Fruit fly (Drosophila melanogaster) whole organism, embryonic: ENCODE results near the gene side-III.

Experiments
- Blimp-1 ChIP-seq: fragments of 200-800 bp; sonication (Bioruptor generic); optimal IDR thresholded peaks from 3 replicates; lab custom pipeline; 2018; ENCODE audit warnings: missing biosample characterization, missing genetic modification characterization, mild to moderate bottlenecking, moderate library complexity, missing genetic modification reagents
- CG10565 ChIP-seq: fragments of 200-800 bp; sonication (Bioruptor generic); optimal IDR thresholded peaks from 3 replicates; lab custom pipeline; 2016; ENCODE audit warnings: missing biosample characterization, mild to moderate bottlenecking, missing genetic modification characterization
- CG12744 ChIP-seq: fragments of 200-800 bp; sonication (Bioruptor generic); optimal IDR thresholded peaks from 2 replicates; lab custom pipeline; 2016; ENCODE audit warnings: missing biosample characterization, missing genetic modification characterization
- CG17186 ChIP-seq: fragments of 200-800 bp; sonication (Bioruptor generic); optimal IDR thresholded peaks from 3 replicates; lab custom pipeline; 2017; ENCODE audit warnings: missing biosample characterization, missing genetic modification reagents, missing genetic modification characterization
- CG2199 ChIP-seq: fragments of 200-800 bp; sonication (Bioruptor generic); IDR thresholded peaks from 3 replicates; pipeline ENCODE4 v1.3.6; 2022; ENCODE audit warnings: missing biosample characterization, missing genetic modification characterization
- CG3065 ChIP-seq: fragments of 200-800 bp; sonication (Bioruptor generic); optimal IDR thresholded peaks from 2 replicates; lab custom pipeline; 2016; ENCODE audit warnings: missing biosample characterization, missing genetic modification characterization
- CG34376 ChIP-seq: fragments of 200-800 bp; sonication (Bioruptor generic); optimal IDR thresholded peaks from 2 replicates; lab custom pipeline; 2018; ENCODE audit warnings: missing biosample characterization, mild to moderate bottlenecking, missing genetic modification characterization
- CG43689 ChIP-seq: fragments of 200-800 bp; sonication (Bioruptor generic); IDR thresholded peaks from 2 replicates; pipeline ENCODE4 v1.3.6; 2022; ENCODE audit warnings: missing biosample characterization, missing genetic modification characterization
- CG6813 ChIP-seq: fragments of 200-800 bp; sonication (Bioruptor generic); optimal IDR thresholded peaks from 2 replicates; lab custom pipeline; 2017; ENCODE audit warnings: missing biosample characterization, missing genetic modification characterization, mild to moderate bottlenecking, moderate library complexity, missing genetic modification reagents
- CG9609 ChIP-seq: fragments of 200-800 bp; sonication (Bioruptor generic); optimal IDR thresholded peaks from 3 replicates; lab custom pipeline; 2016; ENCODE audit warnings: missing biosample characterization, missing genetic modification characterization
- CkIIα-i1 ChIP-seq: fragments of 200-800 bp; sonication (Bioruptor generic); IDR thresholded peaks from 2 replicates; pipeline ENCODE4 v1.3.6; 2022; ENCODE audit warnings: missing biosample characterization, missing genetic modification characterization
- Dip2 ChIP-seq: fragments of 200-800 bp; sonication (Bioruptor generic); IDR thresholded peaks from 2 replicates; pipeline ENCODE4 v1.3.6; 2022; ENCODE audit warnings: missing biosample characterization, missing genetic modification characterization
- H2.0 ChIP-seq: fragments of 200-800 bp; sonication (Bioruptor generic); IDR thresholded peaks from 2 replicates; pipeline ENCODE4 v1.3.6; 2022; ENCODE audit warnings: missing biosample characterization, missing genetic modification characterization
- Med ChIP-seq: fragments of 200-800 bp; sonication (Bioruptor generic); peaks from one replicate; lab custom pipeline; 2016; ENCODE audit warnings: missing biosample characterization, missing genetic modification characterization, mild to moderate bottlenecking, inconsistent platforms, moderate library complexity
- Pdp1 ChIP-seq, 2 experiments: fragments of 200-800 bp; sonication (Bioruptor generic); optimal IDR thresholded peaks; 3 replicates each; lab custom pipeline; 2016; ENCODE audit warnings: missing biosample characterization in 2 of 2, missing genetic modification characterization in 2 of 2, mild to moderate bottlenecking in 1 of 2, moderate library complexity in 1 of 2
- Scr ChIP-seq: fragments of 200-800 bp; sonication (Bioruptor generic); IDR thresholded peaks from 2 replicates; pipeline ENCODE4 v1.3.6; 2022; ENCODE audit warnings: missing biosample characterization, missing genetic modification characterization; ENCODE audit not compliant: partially characterized antibody
- Xrp1 ChIP-seq: fragments of 200-800 bp; sonication (Bioruptor generic); IDR thresholded peaks from 2 replicates; pipeline ENCODE4 v1.3.6; 2022; ENCODE audit warnings: missing biosample characterization, missing genetic modification characterization
- aop ChIP-seq: fragments of 200-800 bp; sonication (Bioruptor generic); IDR thresholded peaks from 2 replicates; pipeline ENCODE4 v1.3.6; 2022; ENCODE audit warnings: missing biosample characterization, missing genetic modification characterization
- chinmo ChIP-seq: fragments of 200-800 bp; sonication (Bioruptor generic); IDR thresholded peaks from 4 replicates; pipeline ENCODE4 v1.3.6; 2022; ENCODE audit warnings: missing biosample characterization, missing genetic modification characterization; ENCODE audit not compliant: partially characterized antibody
- chn ChIP-seq: fragments of 200-800 bp; sonication (Bioruptor generic); optimal IDR thresholded peaks from 2 replicates; lab custom pipeline; 2016; ENCODE audit warnings: missing biosample characterization, missing genetic modification characterization
- ci ChIP-seq: fragments of 200-800 bp; sonication (Bioruptor generic); IDR thresholded peaks from 3 replicates; pipeline ENCODE4 v1.3.6; 2022; ENCODE audit warnings: missing biosample characterization, missing genetic modification characterization
- crc ChIP-seq: fragments of 200-800 bp; sonication (Bioruptor generic); optimal IDR thresholded peaks from 2 replicates; lab custom pipeline; 2016; ENCODE audit warnings: missing biosample characterization, missing genetic modification characterization
- croc ChIP-seq: fragments of 200-800 bp; sonication (Bioruptor generic); conservative IDR thresholded peaks from 3 replicates; pipeline ENCODE4 v1.3.6; 2022; ENCODE audit warnings: missing biosample characterization, missing genetic modification characterization
- cwo ChIP-seq: fragments of 200-800 bp; sonication (Bioruptor generic); optimal IDR thresholded peaks from 3 replicates; lab custom pipeline; 2017; ENCODE audit warnings: missing biosample characterization, missing genetic modification characterization, mild to moderate bottlenecking, moderate library complexity, missing genetic modification reagents
- ems ChIP-seq: fragments of 200-800 bp; sonication (Bioruptor generic); optimal IDR thresholded peaks from 3 replicates; lab custom pipeline; 2016; ENCODE audit warnings: missing biosample characterization, missing genetic modification characterization
- exex ChIP-seq: fragments of 200-800 bp; sonication (Bioruptor generic); optimal IDR thresholded peaks from 4 replicates; lab custom pipeline; 2018; ENCODE audit warnings: missing biosample characterization, mild to moderate bottlenecking, missing genetic modification characterization, moderate library complexity
- fd3F ChIP-seq: fragments of 200-800 bp; sonication (Bioruptor generic); optimal IDR thresholded peaks from 2 replicates; lab custom pipeline; 2018; ENCODE audit warnings: missing biosample characterization, mild to moderate bottlenecking, missing genetic modification characterization, moderate library complexity
- fd96Cb ChIP-seq: fragments of 200-800 bp; sonication (Bioruptor generic); optimal IDR thresholded peaks from 2 replicates; lab custom pipeline; 2018; ENCODE audit warnings: missing biosample characterization, mild to moderate bottlenecking, missing genetic modification characterization, moderate library complexity
- grn ChIP-seq: fragments of 200-800 bp; sonication (Bioruptor generic); optimal IDR thresholded peaks from 3 replicates; lab custom pipeline; 2017; ENCODE audit warnings: missing biosample characterization, missing genetic modification characterization
- her ChIP-seq: fragments of 200-800 bp; sonication (Bioruptor generic); optimal IDR thresholded peaks from 2 replicates; lab custom pipeline; 2016; ENCODE audit warnings: missing biosample characterization, missing genetic modification characterization
- insv ChIP-seq, 2 experiments: fragments of 200-800 bp; sonication (Bioruptor generic); optimal IDR thresholded peaks; 3 replicates each; lab custom pipeline; 2016 to 2018; ENCODE audit warnings: missing biosample characterization in 2 of 2, missing genetic modification characterization in 2 of 2
- mirr ChIP-seq: fragments of 200-800 bp; sonication (Bioruptor generic); optimal IDR thresholded peaks from 3 replicates; lab custom pipeline; 2018; ENCODE audit warnings: missing biosample characterization, mild to moderate bottlenecking, missing genetic modification characterization
- odd ChIP-seq: fragments of 200-800 bp; sonication (Bioruptor generic); optimal IDR thresholded peaks from 2 replicates; lab custom pipeline; 2017; ENCODE audit warnings: missing biosample characterization, mild to moderate bottlenecking, missing genetic modification characterization
- pnt ChIP-seq: fragments of 200-800 bp; sonication (Bioruptor generic); optimal IDR thresholded peaks from 3 replicates; lab custom pipeline; 2016; ENCODE audit warnings: missing biosample characterization, missing genetic modification characterization
- ro ChIP-seq: fragments of 200-800 bp; sonication (Bioruptor generic); IDR thresholded peaks from 2 replicates; pipeline ENCODE4 v1.3.6; 2022; ENCODE audit warnings: missing biosample characterization, missing genetic modification characterization
- sug ChIP-seq: fragments of 200-800 bp; optimal IDR thresholded peaks from 2 replicates; lab custom pipeline; 2019; ENCODE audit warnings: missing biosample characterization, mild to moderate bottlenecking, missing genetic modification characterization, moderate library complexity
- unpg ChIP-seq: fragments of 200-800 bp; sonication (Bioruptor generic); optimal IDR thresholded peaks from 3 replicates; lab custom pipeline; 2018; ENCODE audit warnings: missing biosample characterization, mild to moderate bottlenecking, missing genetic modification characterization, moderate library complexity

side-III gene

DNA sequence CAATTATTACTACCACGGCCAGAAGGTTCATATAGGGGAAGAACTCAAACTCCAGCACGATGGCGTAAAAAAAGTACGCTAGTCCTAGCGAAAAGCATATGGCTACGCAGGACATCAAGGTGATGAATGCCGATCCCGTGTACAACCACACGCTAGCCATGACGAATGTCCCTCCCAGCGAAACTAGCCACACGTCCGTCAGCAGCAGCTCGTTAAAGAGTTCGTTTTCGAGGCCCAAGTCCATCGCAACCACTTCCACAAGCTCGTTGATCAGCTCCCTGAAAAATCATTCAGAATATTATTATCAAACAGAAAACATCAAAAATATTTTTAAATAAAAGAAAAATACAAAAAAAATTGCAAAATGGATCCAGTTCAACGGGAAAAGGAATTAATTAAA, 106.3 kb downstream of the side-III start, which contains the start of gene CG34287:
TSS of gene CG34287 (plus strand) at position 301 of the 400 bp plus-strand sequence.
- TF ChIP-seq her (no peak), ro (GFP tag; lab: Robert Waterston, UW) (no peak), CG6813 (GFP tag; lab: Kevin White, UChicago) (no peak), insv (GFP tag; optimal IDR thresholded peaks at IDR 0.05; lab: Kevin White, UChicago) (no peak), fd3F (GFP tag; lab: Kevin White, UChicago) (no peak), CG12744 (GFP tag; lab: Kevin White, UChicago) (no peak), crc (GFP tag; lab: Kevin White, UChicago) (no peak)

DNA sequence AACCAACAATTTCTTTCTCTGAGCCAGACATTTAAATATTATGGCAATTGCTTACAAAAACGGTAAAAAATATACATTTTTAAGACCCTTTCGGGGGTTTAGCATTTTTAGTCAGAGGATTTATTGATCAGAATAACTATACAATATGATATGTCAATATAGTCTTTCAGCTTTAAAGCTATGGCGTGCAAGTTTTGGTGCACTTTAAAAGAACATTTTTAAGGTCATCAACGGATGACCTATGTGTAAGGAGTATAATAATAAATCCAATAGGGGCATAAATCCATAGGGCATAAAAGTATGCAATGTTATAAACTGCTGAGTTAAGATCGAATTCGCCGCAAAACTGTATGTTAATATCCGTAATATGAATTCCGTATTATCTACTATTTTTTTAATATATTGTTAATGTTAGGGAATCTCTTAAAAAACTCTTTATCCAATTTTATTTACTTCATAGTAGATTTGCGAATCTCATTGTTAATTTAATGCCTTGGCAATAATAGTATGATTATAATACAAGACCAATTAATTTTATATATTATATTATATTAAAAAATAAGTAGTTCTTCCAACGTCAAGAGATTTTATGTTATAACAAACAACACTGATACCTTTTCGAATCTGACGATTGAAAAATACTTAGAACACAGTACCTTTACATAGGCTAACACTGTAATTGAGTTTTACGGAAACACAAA, 112.6 kb downstream of the side-III start, which contains the start of gene CG14676:
TSS of gene CG14676 (plus strand) at position 651 of the 701 bp plus-strand sequence.
- TF ChIP-seq Xrp1 (GFP tag; lab: Robert Waterston, UW) (no peak), CkIIα-i1 (GFP tag; lab: Robert Waterston, UW) (no peak), ems (GFP tag; lab: Kevin White, UChicago) (no peak), ci (no peak), croc (GFP tag; lab: Robert Waterston, UW) (no peak), odd (GFP tag; lab: Kevin White, UChicago) (no peak), CG10565 (GFP tag; lab: Kevin White, UChicago) (no peak), sug (tag; lab: Kevin White, UChicago) (no peak), aop (GFP tag; lab: Robert Waterston, UW) (no peak), Dip2 (GFP tag; lab: Robert Waterston, UW) (no peak), CG9609 (GFP tag; lab: Kevin White, UChicago) (no peak), Scr (GFP tag; lab: Robert Waterston, UW) (no peak), unpg (no peak), Blimp-1 (no peak), CG43689 (no peak), chn (GFP tag; lab: Kevin White, UChicago) (no peak)

DNA sequence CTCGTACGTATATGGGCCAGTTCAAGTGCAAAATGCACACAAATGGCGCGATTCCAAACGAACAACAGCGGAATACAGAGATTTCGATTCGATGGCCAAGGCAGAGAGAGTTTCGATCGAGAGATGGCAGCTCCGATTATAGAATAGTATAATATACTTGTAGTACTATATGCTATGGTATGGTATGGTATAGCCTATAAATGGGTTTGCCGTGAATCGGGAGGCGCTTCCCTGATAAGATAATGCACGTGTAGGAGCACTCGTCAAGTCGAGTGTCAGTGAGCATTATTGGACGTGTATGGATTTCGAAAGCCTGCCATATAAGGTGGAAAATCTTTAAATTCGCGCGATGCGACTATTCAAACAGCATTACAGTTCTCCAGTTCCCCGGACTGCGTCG, 115.8 kb downstream of the side-III start:
- peak; percentile 12 for TF ChIP-seq grn (GFP tag; lab: Kevin White, UChicago)
- TF ChIP-seq CG2199 (GFP tag; lab: Robert Waterston, UW), result peak; percentile 64; the same call in 1 of the 3 replicates
- no peak for TF ChIP-seq fd96Cb (tag; lab: Kevin White, UChicago)

- TF ChIP-seq pnt (no peak), sug (tag; lab: Kevin White, UChicago) (peak; percentile 74), CG34376 (GFP tag; lab: Kevin White, UChicago) (peak; percentile 73), H2.0 (GFP tag; lab: Robert Waterston, UW) (no peak), CG3065 (GFP tag; lab: Kevin White, UChicago) (no peak), cwo (GFP tag; lab: Kevin White, UChicago) (peak; percentile 88), Pdp1 (GFP tag; optimal IDR thresholded peaks at IDR 0.05; lab: Kevin White, UChicago) (peak in 1 of 2 experiments; percentile 22), mirr (GFP tag; lab: Kevin White, UChicago) (peak; percentile 75), exex (tag; lab: Kevin White, UChicago) (peak; percentile 96), CG17186 (no peak), grn (GFP tag; lab: Kevin White, UChicago) (peak; percentile 82), Med (GFP tag; lab: Kevin White, UChicago) (peak; percentile 21), chinmo (GFP tag; lab: Robert Waterston, UW) (0 out of 4 replicates have a peak, but pooled peaks have one; percentile 17)
These were observed 118.1 kb downstream of the side-III start for dm6 chr3R:5841290-5841689.
